Worm (Caenorhabditis elegans) whole organism, L4 larva: ENCODE measurements around the gene C16E9.2.

Source experiments
- D1046.2 ChIP-seq: fragments of 200-800 bp; sonication (Bioruptor generic); IDR thresholded peaks from 2 replicates; pipeline ENCODE4 v1.3.6; 2022; ENCODE audit warnings: missing genetic modification characterization, missing compliant biosample characterization
- F44E2.7 ChIP-seq: fragments of 200-800 bp; sonication (Bioruptor generic); IDR thresholded peaks from 2 replicates; pipeline ENCODE4 v2.1.2; 2022; ENCODE audit warnings: missing genetic modification characterization, missing compliant biosample characterization
- F49E8.2 ChIP-seq: sonication (generic microtip); optimal IDR thresholded peaks from 2 replicates; lab custom pipeline; 2016; ENCODE audit warnings: missing compliant biosample characterization, mild to moderate bottlenecking, missing genetic modification characterization, borderline replicate concordance
- R02D3.7 ChIP-seq: fragments of 150-350 bp; sonication (generic microtip); optimal IDR thresholded peaks from 3 replicates; lab custom pipeline; 2014; ENCODE audit warnings: missing biosample characterization, missing genetic modification characterization
- T20F7.1 ChIP-seq: fragments of 200-800 bp; sonication (Bioruptor generic); optimal IDR thresholded peaks from 2 replicates; lab custom pipeline; 2018; ENCODE audit warnings: mild to moderate bottlenecking, missing genetic modification characterization, missing compliant biosample characterization
- Y48G9A.11 ChIP-seq: fragments of 200-800 bp; sonication (Bioruptor generic); IDR thresholded peaks from 2 replicates; pipeline ENCODE4 v1.3.6; 2022; ENCODE audit warnings: missing genetic modification reagents, missing genetic modification characterization, missing compliant biosample characterization
- Y75B8A.6 ChIP-seq: fragments of 200-800 bp; sonication (Bioruptor generic); IDR thresholded peaks from 2 replicates; pipeline ENCODE4 v1.3.6; 2022; ENCODE audit warnings: missing genetic modification reagents, missing genetic modification characterization, missing compliant biosample characterization
- aha-1 ChIP-seq: fragments of 150-350 bp; peaks from one replicate; lab custom pipeline; 2014; ENCODE audit warnings: missing biosample characterization, missing genetic modification characterization
- aly-2 ChIP-seq: sonication (generic microtip); optimal IDR thresholded peaks from 2 replicates; lab custom pipeline; 2018; ENCODE audit warnings: missing biosample characterization, missing genetic modification characterization
- arid-1 ChIP-seq: fragments of 200-800 bp; sonication (Bioruptor generic); conservative IDR thresholded peaks from 2 replicates; pipeline ENCODE4 v1.3.6; 2022; ENCODE audit warnings: missing genetic modification reagents, missing genetic modification characterization, missing compliant biosample characterization
- attf-4 ChIP-seq: sonication (generic microtip); optimal IDR thresholded peaks from 3 replicates; lab custom pipeline; 2017; ENCODE audit warnings: missing biosample characterization, missing genetic modification characterization
- ceh-44 ChIP-seq: fragments of 200-800 bp; sonication (Bioruptor generic); IDR thresholded peaks from 2 replicates; pipeline ENCODE4 v1.3.6; 2022; ENCODE audit warnings: missing genetic modification reagents, missing genetic modification characterization, missing compliant biosample characterization
- ceh-82 ChIP-seq: sonication (generic microtip); optimal IDR thresholded peaks from 2 replicates; lab custom pipeline; 2017; ENCODE audit warnings: missing biosample characterization, missing genetic modification characterization
- ces-1 ChIP-seq: fragments of 150-350 bp; sonication (generic microtip); optimal IDR thresholded peaks from 4 replicates; lab custom pipeline; 2014; ENCODE audit warnings: missing biosample characterization, missing genetic modification reagents, missing genetic modification characterization
- duxl-1 ChIP-seq: sonication (generic microtip); optimal IDR thresholded peaks from 2 replicates; lab custom pipeline; 2016; ENCODE audit warnings: mild to moderate bottlenecking, missing genetic modification characterization, moderate library complexity, missing compliant biosample characterization; ENCODE audit not compliant: poor library complexity
- egl-27 ChIP-seq: sonication (generic microtip); optimal IDR thresholded peaks from 3 replicates; lab custom pipeline; 2017; ENCODE audit warnings: missing biosample characterization, missing genetic modification reagents, missing genetic modification characterization
- egl-43 ChIP-seq: fragments of 200-800 bp; sonication (Bioruptor generic); IDR thresholded peaks from 2 replicates; pipeline ENCODE4 v1.3.6; 2022; ENCODE audit warnings: missing genetic modification reagents, missing genetic modification characterization, missing compliant biosample characterization
- gei-8 ChIP-seq: fragments of 200-800 bp; sonication (Bioruptor generic); optimal IDR thresholded peaks from 2 replicates; lab custom pipeline; 2018; ENCODE audit warnings: mild to moderate bottlenecking, missing genetic modification characterization, missing compliant biosample characterization
- hif-1 ChIP-seq, 2 experiments: sonication (generic microtip); optimal IDR thresholded peaks; 2 replicates each; lab custom pipeline; 2016 to 2017; ENCODE audit warnings: missing compliant biosample characterization in 2 of 2, missing genetic modification characterization in 2 of 2, missing genetic modification reagents in 2 of 2, missing genotype in 2 of 2, mild to moderate bottlenecking in 1 of 2
- hlh-11 ChIP-seq: fragments of 200-800 bp; sonication (Bioruptor generic); optimal IDR thresholded peaks from 2 replicates; lab custom pipeline; 2018; ENCODE audit warnings: mild to moderate bottlenecking, missing genetic modification characterization, missing compliant biosample characterization
- hlh-30 ChIP-seq: sonication (generic microtip); optimal IDR thresholded peaks from 2 replicates; lab custom pipeline; 2017; ENCODE audit warnings: antibody characterized with exemption, mild to moderate bottlenecking, missing genetic modification characterization, missing compliant biosample characterization; ENCODE audit not compliant: insufficient read depth
- lim-7 ChIP-seq: fragments of 200-800 bp; sonication (Bioruptor generic); IDR thresholded peaks from 2 replicates; pipeline ENCODE4 v1.3.6; 2022; ENCODE audit warnings: missing genetic modification characterization, missing compliant biosample characterization
- lin-15B ChIP-seq: fragments of 150-350 bp; sonication (generic microtip); optimal IDR thresholded peaks from 3 replicates; lab custom pipeline; 2014; ENCODE audit warnings: missing biosample characterization, missing genetic modification characterization
- lin-29 ChIP-seq: fragments of 200-800 bp; sonication (Bioruptor generic); IDR thresholded peaks from 2 replicates; pipeline ENCODE4 v1.3.6; 2022; ENCODE audit warnings: missing genetic modification reagents, missing genetic modification characterization, missing compliant biosample characterization
- mdl-1 ChIP-seq, 2 experiments: fragments of 150-350 bp in 1 of 2; sonication (generic microtip) in 1 of 2; optimal IDR thresholded peaks; 2 replicates each; lab custom pipeline; 2014 to 2017; ENCODE audit warnings: missing biosample characterization in 2 of 2, missing genetic modification characterization in 2 of 2
- mdt-29 ChIP-seq: fragments of 200-800 bp; sonication (Bioruptor generic); IDR thresholded peaks from 2 replicates; pipeline ENCODE4 v1.3.6; 2022; ENCODE audit warnings: missing genetic modification reagents, missing genetic modification characterization, missing compliant biosample characterization
- mep-1 ChIP-seq: fragments of 150-350 bp; sonication (generic microtip); optimal IDR thresholded peaks from 3 replicates; lab custom pipeline; 2014; ENCODE audit warnings: missing biosample characterization, missing genetic modification characterization
- mes-2 ChIP-seq: sonication (generic microtip); optimal IDR thresholded peaks from 2 replicates; lab custom pipeline; 2016; ENCODE audit warnings: missing genotype, mild to moderate bottlenecking, missing genetic modification characterization, missing compliant biosample characterization; ENCODE audit not compliant: poor library complexity, severe bottlenecking
- mxl-2 ChIP-seq: fragments of 200-800 bp; sonication (Bioruptor generic); conservative IDR thresholded peaks from 2 replicates; pipeline ENCODE4 v1.3.6; 2022; ENCODE audit warnings: missing genetic modification reagents, missing genetic modification characterization, missing compliant biosample characterization
- mxl-3 ChIP-seq: fragments of 200-800 bp; sonication (Bioruptor generic); optimal IDR thresholded peaks from 2 replicates; lab custom pipeline; 2018; ENCODE audit warnings: mild to moderate bottlenecking, missing genetic modification characterization, missing compliant biosample characterization
- nhr-10 ChIP-seq: fragments of 150-350 bp; optimal IDR thresholded peaks from 2 replicates; lab custom pipeline; 2014; ENCODE audit warnings: missing biosample characterization, missing genetic modification characterization
- nhr-11 ChIP-seq: fragments of 150-350 bp; optimal IDR thresholded peaks from 2 replicates; lab custom pipeline; 2014; ENCODE audit warnings: missing biosample characterization, missing genetic modification characterization
- nhr-25 ChIP-seq: sonication (generic microtip); optimal IDR thresholded peaks from 2 replicates; lab custom pipeline; 2017; ENCODE audit warnings: missing genetic modification characterization, mild to moderate bottlenecking, missing compliant biosample characterization, antibody characterized with exemption, moderate library complexity, borderline replicate concordance; ENCODE audit not compliant: insufficient read depth
- nhr-28 ChIP-seq: fragments of 150-350 bp; optimal IDR thresholded peaks from 2 replicates; lab custom pipeline; 2014; ENCODE audit warnings: missing biosample characterization, missing genetic modification characterization
- nhr-41 ChIP-seq: fragments of 200-800 bp; sonication (Bioruptor generic); IDR thresholded peaks from 2 replicates; pipeline ENCODE4 v1.3.6; 2022; ENCODE audit warnings: missing genetic modification reagents, missing genetic modification characterization, missing compliant biosample characterization
- nhr-76 ChIP-seq: fragments of 150-350 bp; optimal IDR thresholded peaks from 2 replicates; lab custom pipeline; 2014; ENCODE audit warnings: missing biosample characterization, missing genetic modification characterization
- nhr-77 ChIP-seq: fragments of 150-350 bp; optimal IDR thresholded peaks from 2 replicates; lab custom pipeline; 2014; ENCODE audit warnings: missing biosample characterization, missing genetic modification characterization
- php-3 ChIP-seq: fragments of 200-800 bp; sonication (Bioruptor generic); IDR thresholded peaks from 2 replicates; pipeline ENCODE4 v1.3.6; 2022; ENCODE audit warnings: missing genetic modification reagents, missing genetic modification characterization, missing compliant biosample characterization
- sdz-12 ChIP-seq: fragments of 200-800 bp; sonication (Bioruptor generic); optimal IDR thresholded peaks from 2 replicates; lab custom pipeline; 2018; ENCODE audit warnings: mild to moderate bottlenecking, missing genetic modification characterization, missing compliant biosample characterization
- set-16 ChIP-seq: fragments of 200-800 bp; sonication (Bioruptor generic); IDR thresholded peaks from 2 replicates; pipeline ENCODE4 v1.3.6; 2022; ENCODE audit warnings: missing genetic modification reagents, missing genetic modification characterization, missing compliant biosample characterization
- skn-1 ChIP-seq: fragments of 150-350 bp; optimal IDR thresholded peaks from 2 replicates; lab custom pipeline; 2014; ENCODE audit warnings: missing biosample characterization, missing genetic modification characterization
- snpc-4 ChIP-seq: fragments of 150-350 bp; optimal IDR thresholded peaks from 2 replicates; lab custom pipeline; 2014; ENCODE audit warnings: missing biosample characterization, missing genetic modification characterization
- spr-3 ChIP-seq: fragments of 200-800 bp; sonication (Bioruptor generic); optimal IDR thresholded peaks from 2 replicates; lab custom pipeline; 2018; ENCODE audit warnings: mild to moderate bottlenecking, missing genetic modification characterization, missing compliant biosample characterization
- tag-97 ChIP-seq: fragments of 200-800 bp; sonication (Bioruptor generic); IDR thresholded peaks from 2 replicates; pipeline ENCODE4 v1.3.6; 2022; ENCODE audit warnings: missing genetic modification characterization, missing compliant biosample characterization
- unc-130 ChIP-seq: sonication (generic microtip); optimal IDR thresholded peaks from 2 replicates; lab custom pipeline; 2016; ENCODE audit warnings: missing genetic modification reagents, missing genetic modification characterization, missing compliant biosample characterization
- unc-39 ChIP-seq: sonication (generic microtip); optimal IDR thresholded peaks from 2 replicates; lab custom pipeline; 2017; ENCODE audit warnings: missing biosample characterization, missing genetic modification characterization
- unc-62 ChIP-seq, 3 experiments: fragments of 150-350 bp in 1 of 3; sonication (generic microtip); optimal IDR thresholded peaks in 2 of 3; peaks in 1 of 3; 1 replicate in 1 of 3; 2 replicates in 2 of 3; lab custom pipeline; 2014 to 2017; ENCODE audit warnings: missing biosample characterization in 3 of 3, missing genetic modification characterization in 3 of 3, missing genetic modification reagents in 3 of 3, missing genotype in 1 of 3
- zfp-2 ChIP-seq: sonication (generic microtip); optimal IDR thresholded peaks from 2 replicates; lab custom pipeline; 2016; ENCODE audit warnings: mild to moderate bottlenecking, missing genetic modification characterization, missing compliant biosample characterization
- zip-11 ChIP-seq: fragments of 200-800 bp; sonication (Bioruptor generic); IDR thresholded peaks from 2 replicates; pipeline ENCODE4 v1.3.6; 2022; ENCODE audit warnings: missing genetic modification characterization, missing compliant biosample characterization
- ztf-11 ChIP-seq: fragments of 150-350 bp; optimal IDR thresholded peaks from 2 replicates; lab custom pipeline; 2014; ENCODE audit warnings: missing biosample characterization, missing genetic modification characterization

Gene C16E9.2

ce11 chrX:6902958-6903357 lies 32.6 kb upstream of the C16E9.2 start (continued):
- TF ChIP-seq nhr-76 (tag; lab: Kevin White, UChicago), result no peak
- TF ChIP-seq nhr-77 (tag; lab: Kevin White, UChicago), result no peak
- no peak for TF ChIP-seq tag-97 (GFP tag; lab: Robert Waterston, UW)
- TF ChIP-seq aly-2 (tag; lab: Kevin White, UChicago), result no peak
- 0 out of 2 replicates have a peak, but pooled peaks have one; percentile 33 for TF ChIP-seq mxl-2 (GFP tag; lab: Robert Waterston, UW)
- TF ChIP-seq hlh-11 (tag; lab: Kevin White, UChicago), result peak; percentile 59
- TF ChIP-seq gei-8 (GFP tag; lab: Kevin White, UChicago), result peak; percentile 63
- no peak for TF ChIP-seq F44E2.7 (GFP tag; lab: Robert Waterston, UW)
- 0 out of 2 replicates have a peak, but pooled peaks have one; percentile 30 for TF ChIP-seq ceh-44 (GFP tag; lab: Robert Waterston, UW)
- peak; percentile 82 for TF ChIP-seq mes-2 (tag; lab: Kevin White, UChicago)
- peak; percentile 25 for TF ChIP-seq sdz-12 (GFP tag; lab: Kevin White, UChicago)
- peak; percentile 75 for TF ChIP-seq php-3 (GFP tag; lab: Robert Waterston, UW)
- TF ChIP-seq R02D3.7 (tag; lab: Kevin White, UChicago), result no peak
- no peak for TF ChIP-seq ces-1 (GFP tag; lab: Kevin White, UChicago)
- TF ChIP-seq aha-1 (tag; lab: Kevin White, UChicago), result peak; percentile 61
- no peak for TF ChIP-seq egl-27 (tag; lab: Kevin White, UChicago)
- peak; percentile 80 for TF ChIP-seq duxl-1 (tag; lab: Kevin White, UChicago)
- no peak for TF ChIP-seq lin-15B
- TF ChIP-seq set-16 (GFP tag; lab: Robert Waterston, UW), result no peak
- TF ChIP-seq F49E8.2 (tag; lab: Kevin White, UChicago), result no peak
- no peak for TF ChIP-seq lin-29 (GFP tag; lab: Robert Waterston, UW)
- no peak for TF ChIP-seq ztf-11 (tag; lab: Kevin White, UChicago)
- TF ChIP-seq ceh-82 (tag; lab: Kevin White, UChicago), result no peak
- TF ChIP-seq nhr-28 (tag; lab: Kevin White, UChicago), result peak; percentile 56
- TF ChIP-seq unc-62 (GFP tag; optimal IDR thresholded peaks at IDR 0.05 in 1 of 2; lab: Kevin White, UChicago), result no peak
- no peak for TF ChIP-seq unc-62 (tag; optimal IDR thresholded peaks at IDR 0.05; lab: Kevin White, UChicago)
- 0 out of 2 replicates have a peak, but pooled peaks have one; percentile 17 for TF ChIP-seq nhr-41 (GFP tag; lab: Robert Waterston, UW)
- TF ChIP-seq Y48G9A.11 (GFP tag; lab: Robert Waterston, UW), result peak; percentile 61; the same call in 1 of the 2 replicates
- peak; percentile 58; the same call in 1 of the 2 replicates for TF ChIP-seq D1046.2 (GFP tag; lab: Robert Waterston, UW)
- TF ChIP-seq mdt-29 (GFP tag; lab: Robert Waterston, UW), result peak; percentile 62; the same call in 1 of the 2 replicates
- no peak for TF ChIP-seq nhr-25
- no peak for TF ChIP-seq attf-4 (tag; lab: Kevin White, UChicago)
- no peak for TF ChIP-seq nhr-10 (tag; lab: Kevin White, UChicago)
- TF ChIP-seq egl-43 (GFP tag; lab: Robert Waterston, UW), result no peak; the same call in 1 of the 2 replicates
- peak; percentile 15 for TF ChIP-seq nhr-11
- TF ChIP-seq spr-3 (GFP tag; lab: Kevin White, UChicago), result no peak
- no peak for TF ChIP-seq zip-11 (GFP tag; lab: Robert Waterston, UW)
- TF ChIP-seq hif-1 (tag; optimal IDR thresholded peaks at IDR 0.05; lab: Kevin White, UChicago), result peak in 1 of 2 experiments; percentile 36
- peak; percentile 23 for TF ChIP-seq unc-130 (GFP tag; lab: Kevin White, UChicago)
- peak; percentile 59 for TF ChIP-seq arid-1 (GFP tag; lab: Robert Waterston, UW)
- no peak for TF ChIP-seq unc-39 (tag; lab: Kevin White, UChicago)
- peak; percentile 43 for TF ChIP-seq T20F7.1 (GFP tag; lab: Kevin White, UChicago)
- 0 out of 2 replicates have a peak, but pooled peaks have one; percentile 62 for TF ChIP-seq Y75B8A.6 (GFP tag; lab: Robert Waterston, UW)
- peak; percentile 70 for TF ChIP-seq mxl-3 (GFP tag; lab: Kevin White, UChicago)
- TF ChIP-seq mdl-1 (tag; optimal IDR thresholded peaks at IDR 0.05; lab: Kevin White, UChicago), result peak; percentile 29 to 92
- peak; percentile 29 for TF ChIP-seq zfp-2 (tag; lab: Kevin White, UChicago)
- peak; percentile 73 for TF ChIP-seq hlh-30 (tag; lab: Kevin White, UChicago)
- TF ChIP-seq skn-1 (tag; lab: Kevin White, UChicago), result no peak
- no peak for TF ChIP-seq snpc-4 (tag; lab: Kevin White, UChicago)
- TF ChIP-seq lim-7, result peak; percentile 79
- peak; percentile 69 for TF ChIP-seq mep-1
